Fruit fly (Drosophila melanogaster): Measurements from ENCODE around the gene CG13377.

- no peak for TF ChIP-seq Ets21C (GFP tag; optimal IDR thresholded peaks at IDR 0.05)
- no peak for TF ChIP-seq salr (GFP tag; optimal IDR thresholded peaks at IDR 0.05)
- TF ChIP-seq Eip93F (GFP tag; optimal IDR thresholded peaks at IDR 0.05): no peak
- no peak for TF ChIP-seq esn (GFP tag; optimal IDR thresholded peaks at IDR 0.05)
- peak; percentile 28 for TF ChIP-seq svp (GFP tag)
- no peak for TF ChIP-seq CG1621 (tag; optimal IDR thresholded peaks at IDR 0.05)
- no peak for TF ChIP-seq Sox14 (GFP tag; optimal IDR thresholded peaks at IDR 0.05)
Measured at dm6 chrX:279097-279727, 15.4 kb upstream of the CG13377 start, which contains the start of the genes CG3777 and ewg.

Data from whole organism, prepupa.